Worm (Caenorhabditis elegans): ENCODE results near the gene Y5H2B.3.

ce11 chrV:2191122-2191521, 3.0 kb downstream of the Y5H2B.3 start, which contains the start of gene srbc-42:
- TF ChIP-seq fkh-10 (GFP tag; optimal IDR thresholded peaks at IDR 0.05): no peak
- TF ChIP-seq ceh-28 (tag; optimal IDR thresholded peaks at IDR 0.05): no peak
- TF ChIP-seq dpl-1 (GFP tag; optimal IDR thresholded peaks at IDR 0.05): no peak
- TF ChIP-seq nhr-11 (tag; optimal IDR thresholded peaks at IDR 0.05): no peak
- TF ChIP-seq zag-1 (tag; optimal IDR thresholded peaks at IDR 0.05): no peak
- no peak for TF ChIP-seq spr-3 (GFP tag; optimal IDR thresholded peaks at IDR 0.05)
- TF ChIP-seq R02D3.7 (tag; optimal IDR thresholded peaks at IDR 0.05): no peak
- TF ChIP-seq egl-27 (tag; optimal IDR thresholded peaks at IDR 0.05): no peak
- no peak for TF ChIP-seq unc-130 (GFP tag; optimal IDR thresholded peaks at IDR 0.05)
- no peak for TF ChIP-seq ama-1 (optimal IDR thresholded peaks at IDR 0.05)
